Fruit fly (Drosophila melanogaster) whole organism, pupa: ENCODE results near the gene CG6171.

Experiments
- CG10348 ChIP-seq: fragments of 200-800 bp; sonication (Bioruptor generic); IDR thresholded peaks from 2 replicates; pipeline ENCODE4 v1.3.6; 2022; ENCODE audit warnings: missing biosample characterization, missing genetic modification characterization
- CG12605 ChIP-seq: fragments of 200-800 bp; sonication (Bioruptor generic); IDR thresholded peaks from 2 replicates; pipeline ENCODE4 v1.3.6; 2022; ENCODE audit warnings: missing biosample characterization, missing genetic modification characterization
- CG13204 ChIP-seq: fragments of 200-800 bp; sonication (Bioruptor generic); optimal IDR thresholded peaks from 2 replicates; lab custom pipeline; 2018; ENCODE audit warnings: missing biosample characterization, mild to moderate bottlenecking, missing genetic modification characterization, moderate library complexity
- CG17806 ChIP-seq: fragments of 200-800 bp; sonication (Bioruptor generic); optimal IDR thresholded peaks from 2 replicates; lab custom pipeline; 2018; ENCODE audit warnings: missing biosample characterization, mild to moderate bottlenecking, missing genetic modification characterization, moderate library complexity
- CG32121 ChIP-seq: fragments of 200-800 bp; sonication (Bioruptor generic); IDR thresholded peaks from 2 replicates; pipeline ENCODE4 v1.3.6; 2022; ENCODE audit warnings: missing biosample characterization, missing genetic modification characterization
- CG4496 ChIP-seq: fragments of 200-800 bp; sonication (Bioruptor generic); IDR thresholded peaks from 3 replicates; pipeline ENCODE4 v1.3.6; 2022; ENCODE audit warnings: missing biosample characterization, missing genetic modification characterization
- CG8159 ChIP-seq: fragments of 200-800 bp; sonication (Bioruptor generic); optimal IDR thresholded peaks from 3 replicates; lab custom pipeline; 2018; ENCODE audit warnings: missing biosample characterization, mild to moderate bottlenecking, missing genetic modification characterization, moderate library complexity
- CG8301 ChIP-seq: fragments of 200-800 bp; sonication (Bioruptor generic); optimal IDR thresholded peaks from 2 replicates; lab custom pipeline; 2018; ENCODE audit warnings: missing biosample characterization, mild to moderate bottlenecking, missing genetic modification characterization
- D1 ChIP-seq: fragments of 200-800 bp; sonication (Bioruptor generic); optimal IDR thresholded peaks from 2 replicates; lab custom pipeline; 2018; ENCODE audit warnings: missing biosample characterization, mild to moderate bottlenecking, missing genetic modification characterization, moderate library complexity
- EcR ChIP-seq: fragments of 200-800 bp; sonication (Bioruptor generic); optimal IDR thresholded peaks from 3 replicates; lab custom pipeline; 2019; ENCODE audit warnings: missing biosample characterization, missing genetic modification characterization, mild to moderate bottlenecking, moderate library complexity, missing genetic modification reagents
- Ets98B ChIP-seq: fragments of 200-800 bp; sonication (Bioruptor generic); IDR thresholded peaks from 2 replicates; pipeline ENCODE4 v1.3.6; 2022; ENCODE audit warnings: missing biosample characterization, missing genetic modification characterization
- Snoo ChIP-seq: fragments of 200-800 bp; sonication (Bioruptor generic); optimal IDR thresholded peaks from 3 replicates; lab custom pipeline; 2017; ENCODE audit warnings: missing biosample characterization, mild to moderate bottlenecking, missing genetic modification characterization, inconsistent platforms
- gl ChIP-seq: fragments of 200-800 bp; sonication (Bioruptor generic); optimal IDR thresholded peaks from 2 replicates; lab custom pipeline; 2018; ENCODE audit warnings: missing biosample characterization, mild to moderate bottlenecking, missing genetic modification characterization

DNA sequence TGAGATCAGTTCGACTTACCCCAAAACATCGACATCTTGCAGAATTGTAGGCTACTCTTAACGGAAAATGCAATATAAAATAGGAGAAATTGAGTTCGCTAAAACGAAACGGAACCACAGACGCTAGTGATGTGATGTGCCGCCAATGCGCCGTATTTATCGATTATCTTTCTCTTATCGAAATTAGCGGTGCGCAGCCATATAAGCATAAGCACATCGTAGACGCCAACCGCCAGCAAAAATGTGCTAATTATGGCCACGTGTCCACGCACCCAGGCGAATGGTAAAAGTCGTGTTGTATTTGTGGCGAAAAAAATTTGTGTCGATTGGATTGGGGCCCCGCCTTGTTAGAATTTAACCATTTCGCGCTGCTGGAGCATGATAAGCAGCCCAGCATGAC is 30.7 kb downstream of the CG6171 start, which contains the start of the genes Fkbp39 and Cyfip:
- TF ChIP-seq CG8301 (tag; lab: Kevin White, UChicago): no peak
- no peak for TF ChIP-seq CG13204 (GFP tag; lab: Kevin White, UChicago)
- no peak for TF ChIP-seq EcR (GFP tag; lab: Kevin White, UChicago)
- TF ChIP-seq CG8159 (tag; lab: Kevin White, UChicago): no peak
- TF ChIP-seq CG4496 (GFP tag; lab: Robert Waterston, UW): peak; percentile 11; the same call in 1 of the 3 replicates
- no peak for TF ChIP-seq CG17806
- TF ChIP-seq gl (tag; lab: Kevin White, UChicago): no peak
- TF ChIP-seq CG12605 (GFP tag; lab: Robert Waterston, UW): no peak
- TF ChIP-seq CG10348 (GFP tag; lab: Robert Waterston, UW): no peak
- TF ChIP-seq CG32121 (GFP tag; lab: Robert Waterston, UW): no peak
- no peak for TF ChIP-seq Snoo
- TF ChIP-seq Ets98B (GFP tag; lab: Robert Waterston, UW): no peak
- TF ChIP-seq D1 (tag; lab: Kevin White, UChicago): no peak
